Fruit fly (Drosophila melanogaster): ENCODE data around the gene Coq6.

Gene Coq6

dm6 chr2L:5542944-5543515, 11.0 kb upstream of the Coq6 start:
- TF ChIP-seq CG10631 (GFP tag; optimal IDR thresholded peaks at IDR 0.05) (no peak), Sox15 (GFP tag; optimal IDR thresholded peaks at IDR 0.05) (no peak), Ets96B (tag; optimal IDR thresholded peaks at IDR 0.05) (peak; percentile 11), OdsH (GFP tag; optimal IDR thresholded peaks at IDR 0.05) (no peak), CG8632 (GFP tag; optimal IDR thresholded peaks at IDR 0.05) (no peak), CG6854 (GFP tag; optimal IDR thresholded peaks at IDR 0.05) (no peak), lz (GFP tag; optimal IDR thresholded peaks at IDR 0.05) (peak; percentile 28), CG1621 (tag; optimal IDR thresholded peaks at IDR 0.05) (no peak), salr (GFP tag; optimal IDR thresholded peaks at IDR 0.05) (no peak), dsx (GFP tag; optimal IDR thresholded peaks at IDR 0.05; ENCODE audit: poor library complexity, severe bottlenecking) (no peak), svp (GFP tag) (peak; percentile 54), pdm3 (GFP tag; optimal IDR thresholded peaks at IDR 0.05) (peak; percentile 29), CG11902 (GFP tag; optimal IDR thresholded peaks at IDR 0.05) (no peak), achi (GFP tag; optimal IDR thresholded peaks at IDR 0.05) (no peak), CG15336 (GFP tag; IDR thresholded peaks at IDR 0.05) (peak; percentile 65), Sox102F (GFP tag; optimal IDR thresholded peaks at IDR 0.05) (no peak), CG6808 (GFP tag; optimal IDR thresholded peaks at IDR 0.05) (no peak), CG3919 (GFP tag; optimal IDR thresholded peaks at IDR 0.05) (no peak), Blimp-1 (GFP tag; optimal IDR thresholded peaks at IDR 0.05) (no peak), CG8119 (GFP tag; IDR thresholded peaks at IDR 0.05) (peak; percentile 64; the same call in 2 of the 3 replicates), CG11762 (GFP tag; optimal IDR thresholded peaks at IDR 0.05; ENCODE audit: insufficient read depth) (peak; percentile 8), Met (GFP tag; optimal IDR thresholded peaks at IDR 0.05) (no peak), CG6276 (GFP tag; optimal IDR thresholded peaks at IDR 0.05) (no peak), CG34406 (GFP tag; optimal IDR thresholded peaks at IDR 0.05) (no peak), fd59A (GFP tag; optimal IDR thresholded peaks at IDR 0.05) (no peak), CG4318 (GFP tag; optimal IDR thresholded peaks at IDR 0.05) (no peak), CG9139 (GFP tag; optimal IDR thresholded peaks at IDR 0.05) (no peak), net (GFP tag; optimal IDR thresholded peaks at IDR 0.05) (no peak), CG3032 (tag; optimal IDR thresholded peaks at IDR 0.05) (peak; percentile 2), vri (GFP tag; optimal IDR thresholded peaks at IDR 0.05) (no peak), CG11294 (GFP tag; IDR thresholded peaks at IDR 0.05) (0 out of 2 replicates have a peak, but pooled peaks have one; percentile 20), CG7368 (GFP tag; optimal IDR thresholded peaks at IDR 0.05) (no peak), Gug (GFP tag; IDR thresholded peaks at IDR 0.05) (peak; percentile 34; the same call in 1 of the 2 replicates), CG32006 (GFP tag; optimal IDR thresholded peaks at IDR 0.05) (no peak), CG31627 (GFP tag; optimal IDR thresholded peaks at IDR 0.05) (peak; percentile 13), CG6163 (GFP tag; IDR thresholded peaks at IDR 0.05) (peak; percentile 55; the same call in 1 of the 3 replicates), Smox (GFP tag; optimal IDR thresholded peaks at IDR 0.05) (peak; percentile 27), Eip93F (GFP tag; optimal IDR thresholded peaks at IDR 0.05) (no peak), acj6 (GFP tag; optimal IDR thresholded peaks at IDR 0.05) (no peak), eg (GFP tag; IDR thresholded peaks at IDR 0.05) (peak; percentile 76), Sox14 (GFP tag; optimal IDR thresholded peaks at IDR 0.05) (no peak), cyc (GFP tag; optimal IDR thresholded peaks at IDR 0.05) (peak; percentile 33), CG6792 (GFP tag; optimal IDR thresholded peaks at IDR 0.05) (peak; percentile 21), CG10669 (GFP tag; optimal IDR thresholded peaks at IDR 0.05) (no peak), fd85E (GFP tag; optimal IDR thresholded peaks at IDR 0.05) (no peak), dac (GFP tag; optimal IDR thresholded peaks at IDR 0.05) (peak; percentile 17), spab (GFP tag; optimal IDR thresholded peaks at IDR 0.05) (no peak), Hr4 (GFP tag; optimal IDR thresholded peaks at IDR 0.05) (no peak), topi (GFP tag; optimal IDR thresholded peaks at IDR 0.05) (peak; percentile 3), CG16779 (tag; optimal IDR thresholded peaks at IDR 0.05) (no peak), Eip75B (GFP tag; optimal IDR thresholded peaks at IDR 0.05) (peak; percentile 51), Hr39 (GFP tag; optimal IDR thresholded peaks at IDR 0.05) (peak; percentile 32)
